Fruit fly (Drosophila melanogaster) ovary, adult (tissue): Measurements from ENCODE around the gene Nepl19.

Source experiments
- CG17801 ChIP-seq: fragments of 200-800 bp; optimal IDR thresholded peaks from 2 replicates; lab custom pipeline; 2019; ENCODE audit warnings: missing biosample characterization, mild to moderate bottlenecking, missing genetic modification characterization, moderate library complexity; ENCODE audit not compliant: partially characterized antibody

Gene Nepl19

DNA sequence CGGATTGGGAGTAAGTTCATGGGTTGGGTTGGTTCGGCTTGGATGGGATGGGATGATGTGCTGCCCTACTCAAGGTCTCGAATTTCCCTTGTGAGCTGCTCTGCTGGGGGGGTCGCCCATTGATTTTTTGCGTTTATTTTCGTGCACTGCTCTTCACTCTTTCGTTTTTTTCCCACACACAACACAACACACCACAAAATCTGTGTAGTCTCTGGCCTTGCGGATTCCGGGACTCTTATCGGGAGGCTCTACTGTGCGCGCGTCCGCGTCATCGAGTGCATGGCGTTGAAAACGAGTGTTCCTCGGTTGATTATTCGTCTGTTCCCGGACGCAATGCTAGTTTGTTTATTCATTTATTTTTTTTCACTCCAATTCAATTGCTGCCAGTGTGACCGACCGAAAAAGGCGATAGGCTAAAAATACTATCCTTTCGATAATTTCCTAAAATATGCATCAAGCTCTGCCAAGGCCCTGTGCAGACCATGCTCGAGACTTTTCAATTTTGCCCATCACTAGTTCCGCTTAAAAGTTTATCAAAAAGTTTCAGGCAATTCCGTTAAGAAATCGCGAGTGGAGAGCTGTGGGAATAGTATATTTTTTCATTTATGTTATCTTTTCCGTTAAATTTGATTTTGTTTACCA lies 48.2 kb downstream of the Nepl19 start, which contains the start of gene WASp:
Gene WASp (minus strand): TSS at position 399 of the 642 bp plus-strand sequence.
- TF ChIP-seq CG17801 (GFP tag; lab: Kevin White, UChicago), result peak; percentile 31

DNA sequence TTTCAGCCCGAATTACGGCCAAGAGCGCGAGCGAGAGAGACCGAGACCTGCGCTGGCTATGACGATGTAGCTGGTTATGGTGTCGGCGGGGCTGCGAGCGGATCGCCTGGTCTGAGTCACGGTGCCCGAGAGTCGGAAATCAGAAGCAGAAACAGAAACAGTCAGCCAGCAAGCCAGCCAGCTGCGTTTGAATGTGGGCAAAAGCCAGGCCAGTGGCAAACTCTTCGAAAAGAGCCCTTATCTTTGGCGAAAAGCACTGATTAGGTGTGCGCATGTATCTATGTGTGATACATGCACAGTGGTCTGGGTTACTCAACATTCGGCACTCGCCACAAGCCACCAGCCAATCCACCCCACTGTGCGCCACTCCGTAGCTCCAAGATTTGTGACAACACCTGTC lies 48.8 kb downstream of the Nepl19 start:
- no peak for TF ChIP-seq CG17801 (GFP tag; lab: Kevin White, UChicago)

DNA sequence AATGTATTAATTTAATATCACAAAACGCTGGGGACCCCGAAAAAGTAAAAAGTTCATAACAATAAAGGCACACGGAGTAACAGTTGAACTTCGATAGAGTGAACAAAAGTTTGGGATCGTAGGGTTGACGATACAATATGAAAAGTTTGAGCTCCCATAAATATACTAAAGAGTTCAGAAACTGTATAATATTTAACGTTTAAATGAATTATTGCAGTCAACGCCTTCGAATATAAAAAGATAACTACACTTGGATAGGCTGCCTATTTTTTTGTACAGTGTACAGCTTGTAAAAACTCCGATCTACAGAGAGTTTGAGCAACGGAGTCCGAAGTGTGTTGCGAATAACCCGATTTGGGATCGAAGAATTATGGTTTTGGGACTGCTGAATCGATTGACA lies 49.2 kb downstream of the Nepl19 start:
- no peak for TF ChIP-seq CG17801 (GFP tag; lab: Kevin White, UChicago)

DNA sequence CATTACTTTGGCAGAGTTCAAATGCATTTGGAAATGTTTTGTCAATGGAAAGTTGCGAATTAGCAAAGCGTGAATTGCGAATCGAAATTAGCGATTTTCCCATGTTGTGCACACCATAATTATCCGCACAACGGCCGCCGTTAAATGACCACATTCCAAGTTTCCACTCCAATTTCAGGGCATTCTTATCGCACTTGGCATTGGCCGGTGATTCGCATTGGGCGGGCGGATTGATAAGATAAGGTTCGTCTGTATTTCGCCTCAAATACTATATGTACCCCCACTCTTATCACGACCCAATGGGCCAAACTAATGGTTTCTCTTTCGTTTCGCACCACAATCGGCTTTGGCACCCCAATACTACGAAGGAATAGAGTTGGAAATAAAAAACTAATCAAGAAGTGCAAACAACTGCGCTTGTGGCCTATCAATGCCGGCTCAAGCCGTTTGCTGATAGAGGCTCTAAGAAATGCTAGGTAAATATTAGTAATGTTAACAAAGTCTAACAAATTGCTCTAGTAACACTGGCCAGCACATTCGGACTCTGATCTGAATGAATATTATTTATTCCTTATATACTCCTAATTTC lies 50.5 kb downstream of the Nepl19 start:
- TF ChIP-seq CG17801 (GFP tag; lab: Kevin White, UChicago), result no peak
